Worm (Caenorhabditis elegans): ENCODE measurements around the gene gpb-1.
"Not testable (repeated sequence)": the region's sequence is repeated elsewhere in the genome, so short reads cannot be mapped to it uniquely, and the experiment has no call there.

DNA sequence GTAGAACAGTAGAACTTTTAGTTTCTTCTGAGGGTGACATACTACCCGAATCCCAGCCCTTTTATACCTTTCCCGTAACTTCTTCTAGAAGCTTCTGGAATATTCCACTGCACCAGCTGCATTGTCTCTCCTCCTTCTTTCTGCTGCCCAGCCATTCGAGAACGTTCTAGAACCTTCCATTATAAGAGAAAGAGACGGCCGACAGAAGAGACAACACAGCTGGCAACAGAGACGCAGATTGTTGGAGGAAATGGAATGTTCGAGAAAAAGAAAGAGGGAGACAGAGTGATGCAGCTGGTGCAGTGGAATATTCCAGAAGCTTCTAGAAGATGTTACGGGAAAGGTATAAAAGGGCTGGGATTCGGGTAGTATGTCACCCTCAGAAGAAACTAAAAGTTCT, 10.9 kb upstream of the gpb-1 start, which contains the start of the genes F44E5.4 and F44E5.5:
- TF ChIP-seq him-1 (tag; optimal IDR thresholded peaks at IDR 0.05), result peak; percentile 35
- not testable (repeated sequence) for TF ChIP-seq W03F9.2 (tag; optimal IDR thresholded peaks at IDR 0.05)
